Fruit fly (Drosophila melanogaster): ENCODE data around the gene CG9286.
A peak's percentile ranks its signal among the peaks of the same experiment; 100 is the strongest.

The CG9286 gene

DNA sequence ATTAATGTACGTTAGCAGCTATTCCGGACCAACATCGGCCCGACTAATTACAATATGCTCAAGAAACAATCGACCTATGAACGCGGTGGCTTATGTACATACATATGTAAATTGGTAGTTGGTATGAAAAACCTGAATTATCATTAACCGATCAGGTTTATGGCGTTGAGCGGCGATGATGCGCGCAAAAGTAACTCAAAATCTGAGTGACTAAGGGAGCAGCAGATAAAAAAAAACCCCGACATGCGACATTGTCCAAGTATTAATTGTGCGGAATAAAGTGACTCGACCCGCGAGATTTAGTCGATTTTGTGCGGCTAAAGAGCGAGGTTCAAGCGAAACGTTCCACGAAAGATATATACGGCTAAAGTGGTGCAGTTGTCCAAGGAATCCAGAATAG is 15.3 kb upstream of the CG9286 start, which contains the start of gene CG9312:
Gene CG9312, plus strand, starts transcription at position 301 of the 400 bp plus-strand sequence.
- TF ChIP-seq ss (GFP tag; optimal IDR thresholded peaks at IDR 0.05) (peak in 1 of 2 experiments; percentile 5), pdm3 (GFP tag; optimal IDR thresholded peaks at IDR 0.05) (no peak), dsx (GFP tag; optimal IDR thresholded peaks at IDR 0.05; ENCODE audit: poor library complexity, severe bottlenecking) (peak; percentile 37), Smox (GFP tag; optimal IDR thresholded peaks at IDR 0.05) (no peak), svp (GFP tag) (no peak)

DNA sequence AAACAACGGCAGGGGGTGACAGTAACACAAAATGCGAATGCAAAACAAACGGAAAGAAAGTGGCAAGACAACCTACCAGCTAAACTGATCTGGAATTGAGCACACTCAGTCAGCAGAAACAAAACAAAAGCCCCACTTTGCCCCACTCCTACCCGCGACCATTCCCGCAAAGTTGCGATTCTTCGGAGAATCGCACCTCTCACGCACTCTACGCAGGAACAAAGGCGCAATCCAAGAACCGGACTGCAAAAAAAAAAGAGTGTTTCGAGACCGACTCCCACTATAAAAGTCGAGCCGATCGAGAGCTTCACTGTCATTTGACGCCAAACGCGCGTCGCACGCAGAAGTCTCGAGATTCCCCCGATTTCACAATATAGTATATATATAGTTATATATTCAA is 13.5 kb upstream of the CG9286 start, which contains the start of gene Cht5:
Gene Cht5, plus strand, starts transcription at position 311 of the 400 bp plus-strand sequence.
- TF ChIP-seq svp (GFP tag) (no peak), CG15336 (GFP tag; IDR thresholded peaks at IDR 0.05) (no peak), CG6854 (GFP tag; optimal IDR thresholded peaks at IDR 0.05) (no peak), CG1621 (tag; optimal IDR thresholded peaks at IDR 0.05) (peak; percentile 75), lz (GFP tag; optimal IDR thresholded peaks at IDR 0.05) (no peak), CG16779 (tag; optimal IDR thresholded peaks at IDR 0.05) (no peak), pdm3 (GFP tag; optimal IDR thresholded peaks at IDR 0.05) (no peak), Met (GFP tag; optimal IDR thresholded peaks at IDR 0.05) (no peak), CG7368 (GFP tag; optimal IDR thresholded peaks at IDR 0.05) (no peak), eg (GFP tag; IDR thresholded peaks at IDR 0.05) (0 out of 3 replicates have a peak, but pooled peaks have one; percentile 10), CG32006 (GFP tag; optimal IDR thresholded peaks at IDR 0.05) (no peak), CG11762 (GFP tag; optimal IDR thresholded peaks at IDR 0.05; ENCODE audit: insufficient read depth) (no peak), fkh (GFP tag; optimal IDR thresholded peaks at IDR 0.05) (no peak), Eip78C (GFP tag) (peak; percentile 58), dsx (GFP tag; optimal IDR thresholded peaks at IDR 0.05; ENCODE audit: poor library complexity, severe bottlenecking) (peak; percentile 8), CG6808 (GFP tag; optimal IDR thresholded peaks at IDR 0.05) (peak; percentile 16), ss (GFP tag; optimal IDR thresholded peaks at IDR 0.05) (peak in 1 of 2 experiments; percentile 36), CG6276 (GFP tag; optimal IDR thresholded peaks at IDR 0.05) (no peak), Eip75B (GFP tag; optimal IDR thresholded peaks at IDR 0.05) (peak; percentile 0), Sox14 (GFP tag; optimal IDR thresholded peaks at IDR 0.05) (peak; percentile 72), vri (GFP tag; optimal IDR thresholded peaks at IDR 0.05) (no peak), topi (GFP tag; optimal IDR thresholded peaks at IDR 0.05) (no peak)

DNA sequence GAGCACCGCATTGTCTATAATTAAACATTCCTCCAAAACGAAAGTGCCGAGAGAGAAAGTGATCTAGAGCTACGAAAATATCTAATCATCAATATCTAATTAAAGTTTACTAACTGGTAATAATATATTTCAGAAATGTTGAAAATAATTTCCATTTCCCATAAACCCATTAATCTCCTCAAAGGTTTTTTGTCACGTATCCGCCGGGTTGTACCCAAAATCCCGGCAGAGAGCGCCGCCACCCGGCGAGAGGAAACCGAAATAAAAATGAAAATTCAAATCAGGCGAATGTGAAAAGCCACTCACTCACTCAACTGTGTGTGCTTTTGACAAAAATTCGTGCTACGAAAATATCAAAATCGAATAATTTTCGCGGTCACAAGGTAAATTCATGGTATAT is 9.6 kb upstream of the CG9286 start, which contains the start of gene CG9297:
Gene CG9297, plus strand, starts transcription at position 301 of the 400 bp plus-strand sequence.
- TF ChIP-seq Eip78C (GFP tag) = no peak
- no peak for TF ChIP-seq lz (GFP tag; optimal IDR thresholded peaks at IDR 0.05)
- TF ChIP-seq eg (GFP tag; IDR thresholded peaks at IDR 0.05) = no peak
- TF ChIP-seq CG4318 (GFP tag; optimal IDR thresholded peaks at IDR 0.05) = no peak
- no peak for TF ChIP-seq svp (GFP tag)
- TF ChIP-seq Lpt (GFP tag; optimal IDR thresholded peaks at IDR 0.05) = no peak
- TF ChIP-seq fkh (GFP tag; optimal IDR thresholded peaks at IDR 0.05) = no peak

DNA sequence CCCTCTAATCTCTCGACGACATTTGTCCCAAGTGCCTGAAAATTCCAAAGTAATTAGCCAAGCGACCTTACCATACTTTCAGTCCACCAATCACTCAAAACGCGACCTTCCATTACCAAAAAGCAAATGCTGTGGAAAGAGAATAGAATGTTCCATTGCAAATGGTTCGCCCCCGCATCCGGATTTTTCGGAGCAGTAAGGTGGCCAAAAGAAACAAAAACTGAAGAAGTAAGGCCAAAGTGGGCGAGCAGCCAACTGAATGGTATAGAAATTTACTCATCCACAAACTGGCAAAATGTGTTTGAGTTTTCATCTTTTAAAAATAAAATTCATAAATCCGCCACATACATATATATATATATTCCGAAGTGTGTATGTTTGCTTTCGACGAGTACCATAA is 7.4 kb upstream of the CG9286 start:
- no peak for TF ChIP-seq CG8632 (GFP tag; optimal IDR thresholded peaks at IDR 0.05)
- TF ChIP-seq CG32006 (GFP tag; optimal IDR thresholded peaks at IDR 0.05) = no peak
- no peak for TF ChIP-seq Eip93F (GFP tag; optimal IDR thresholded peaks at IDR 0.05)
- no peak for TF ChIP-seq acj6 (GFP tag; optimal IDR thresholded peaks at IDR 0.05)
- TF ChIP-seq eg (GFP tag; IDR thresholded peaks at IDR 0.05) = no peak
- no peak for TF ChIP-seq CG11902 (GFP tag; optimal IDR thresholded peaks at IDR 0.05)
- no peak for TF ChIP-seq Smox (GFP tag; optimal IDR thresholded peaks at IDR 0.05)
- no peak for TF ChIP-seq CG3919 (GFP tag; optimal IDR thresholded peaks at IDR 0.05)
- no peak for TF ChIP-seq CG16779 (tag; optimal IDR thresholded peaks at IDR 0.05)
- no peak for TF ChIP-seq ss (GFP tag; optimal IDR thresholded peaks at IDR 0.05)
- TF ChIP-seq CG7368 (GFP tag; optimal IDR thresholded peaks at IDR 0.05) = no peak
- TF ChIP-seq CG4318 (GFP tag; optimal IDR thresholded peaks at IDR 0.05) = no peak
- no peak for TF ChIP-seq CG31627 (GFP tag; optimal IDR thresholded peaks at IDR 0.05)
- TF ChIP-seq Sox102F (GFP tag; optimal IDR thresholded peaks at IDR 0.05) = no peak
- no peak for TF ChIP-seq Hr39 (GFP tag; optimal IDR thresholded peaks at IDR 0.05)
